Fruit fly (Drosophila melanogaster) whole organism, embryonic: ENCODE data around the gene CG3078.

Experiments used
- Bgb ChIP-seq: fragments of 200-800 bp; sonication (Bioruptor generic); IDR thresholded peaks from 2 replicates; pipeline ENCODE4 v1.3.6; 2022; ENCODE audit warnings: missing biosample characterization, missing genetic modification characterization; ENCODE audit not compliant: partially characterized antibody
- CG11085 ChIP-seq: fragments of 200-800 bp; sonication (Bioruptor generic); IDR thresholded peaks from 2 replicates; pipeline ENCODE4 v1.3.6; 2022; ENCODE audit warnings: missing biosample characterization, missing genetic modification characterization
- CG11560 ChIP-seq: fragments of 200-800 bp; sonication (Bioruptor generic); IDR thresholded peaks from 3 replicates; pipeline ENCODE4 v1.3.6; 2022; ENCODE audit warnings: missing biosample characterization, missing genetic modification characterization
- CG11695 ChIP-seq: fragments of 200-800 bp; sonication (Bioruptor generic); IDR thresholded peaks from 3 replicates; pipeline ENCODE4 v1.3.6; 2022; ENCODE audit warnings: missing biosample characterization, missing genetic modification characterization
- CG12219 ChIP-seq: fragments of 200-800 bp; sonication (Bioruptor generic); optimal IDR thresholded peaks from 3 replicates; lab custom pipeline; 2018; ENCODE audit warnings: missing biosample characterization, mild to moderate bottlenecking, missing genetic modification characterization
- CG12299 ChIP-seq: fragments of 200-800 bp; sonication (Bioruptor generic); optimal IDR thresholded peaks from 2 replicates; lab custom pipeline; 2018; ENCODE audit warnings: missing biosample characterization, mild to moderate bottlenecking, missing genetic modification characterization
- CG1233 ChIP-seq: fragments of 200-800 bp; sonication (Bioruptor generic); optimal IDR thresholded peaks from 4 replicates; lab custom pipeline; 2018; ENCODE audit warnings: missing biosample characterization, mild to moderate bottlenecking, missing genetic modification characterization
- CG12391 ChIP-seq: fragments of 200-800 bp; sonication (Bioruptor generic); optimal IDR thresholded peaks from 3 replicates; lab custom pipeline; 2018; ENCODE audit warnings: missing biosample characterization, mild to moderate bottlenecking, missing genetic modification characterization, moderate library complexity
- CG1529 ChIP-seq: fragments of 200-800 bp; sonication (Bioruptor generic); optimal IDR thresholded peaks from 3 replicates; lab custom pipeline; 2018; ENCODE audit warnings: missing biosample characterization, missing genetic modification characterization
- CG16779 ChIP-seq: fragments of 200-800 bp; sonication (Bioruptor generic); IDR thresholded peaks from 2 replicates; pipeline ENCODE4 v1.3.6; 2022; ENCODE audit warnings: missing biosample characterization, missing genetic modification characterization
- CG1832 ChIP-seq: fragments of 200-800 bp; sonication (Bioruptor generic); optimal IDR thresholded peaks from 2 replicates; lab custom pipeline; 2017; ENCODE audit warnings: missing biosample characterization, mild to moderate bottlenecking, missing genetic modification characterization, inconsistent platforms
- CG30431 ChIP-seq: fragments of 200-800 bp; sonication (Bioruptor generic); optimal IDR thresholded peaks from 2 replicates; lab custom pipeline; 2017; ENCODE audit warnings: missing biosample characterization, missing genetic modification characterization
- CG31365 ChIP-seq: fragments of 200-800 bp; sonication (Bioruptor generic); optimal IDR thresholded peaks from 2 replicates; lab custom pipeline; 2018; ENCODE audit warnings: missing biosample characterization, mild to moderate bottlenecking, missing genetic modification characterization
- CG34376 ChIP-seq: fragments of 200-800 bp; sonication (Bioruptor generic); optimal IDR thresholded peaks from 2 replicates; lab custom pipeline; 2018; ENCODE audit warnings: missing biosample characterization, mild to moderate bottlenecking, missing genetic modification characterization
- CG3726 ChIP-seq: fragments of 200-800 bp; sonication (Bioruptor generic); IDR thresholded peaks from 3 replicates; pipeline ENCODE4, ENCODE4 v1.3.6; 2022; ENCODE audit warnings: missing biosample characterization, missing genetic modification characterization
- CG4360 ChIP-seq: fragments of 200-800 bp; sonication (Bioruptor generic); IDR thresholded peaks from 2 replicates; pipeline ENCODE4 v1.3.6; 2022; ENCODE audit warnings: missing biosample characterization, missing genetic modification characterization
- Fer2 ChIP-seq: fragments of 200-800 bp; sonication (Bioruptor generic); optimal IDR thresholded peaks from 2 replicates; lab custom pipeline; 2018; ENCODE audit warnings: missing biosample characterization, mild to moderate bottlenecking, missing genetic modification characterization, moderate library complexity
- Fer3 ChIP-seq: fragments of 200-800 bp; sonication (Bioruptor generic); optimal IDR thresholded peaks from 2 replicates; lab custom pipeline; 2018; ENCODE audit warnings: missing biosample characterization, mild to moderate bottlenecking, missing genetic modification characterization, moderate library complexity
- Gsc ChIP-seq: fragments of 200-800 bp; sonication (Bioruptor generic); IDR thresholded peaks from 2 replicates; pipeline ENCODE4 v1.3.6; 2022; ENCODE audit warnings: missing biosample characterization, missing genetic modification characterization
- HHEX ChIP-seq: fragments of 200-800 bp; sonication (Bioruptor generic); optimal IDR thresholded peaks from 3 replicates; lab custom pipeline; 2017; ENCODE audit warnings: missing biosample characterization, mild to moderate bottlenecking, missing genetic modification characterization, missing genetic modification reagents
- MESR4 ChIP-seq: fragments of 200-800 bp; sonication (Bioruptor generic); optimal IDR thresholded peaks from 2 replicates; lab custom pipeline; 2018; ENCODE audit warnings: missing biosample characterization, mild to moderate bottlenecking, missing genetic modification characterization, moderate library complexity
- Meics ChIP-seq: fragments of 200-800 bp; sonication (Bioruptor generic); optimal IDR thresholded peaks from 2 replicates; lab custom pipeline; 2017; ENCODE audit warnings: missing biosample characterization, mild to moderate bottlenecking, missing genetic modification characterization
- NK7.1 ChIP-seq: fragments of 200-800 bp; sonication (Bioruptor generic); optimal IDR thresholded peaks from 3 replicates; lab custom pipeline; 2016; ENCODE audit warnings: missing biosample characterization, missing genetic modification characterization
- Stat92E ChIP-seq, 3 experiments: fragments of >200 bp in 2 of 3; fragments of 200-800 bp in 1 of 3; sonication (Bioruptor generic) in 1 of 3; optimal IDR thresholded peaks; 2 replicates each; lab custom pipeline; 2017 to 2019; ENCODE audit warnings: missing biosample characterization in 3 of 3, missing genetic modification characterization in 3 of 3, mild to moderate bottlenecking in 1 of 3, moderate library complexity in 1 of 3
- Usf ChIP-seq: fragments of 200-800 bp; sonication (Bioruptor generic); optimal IDR thresholded peaks from 2 replicates; lab custom pipeline; 2017; ENCODE audit warnings: missing genotype, missing biosample characterization, missing genetic modification characterization
- amos ChIP-seq: fragments of 200-800 bp; sonication (Bioruptor generic); IDR thresholded peaks from 2 replicates; pipeline ENCODE4 v1.3.6; 2022; ENCODE audit warnings: missing biosample characterization, missing genetic modification characterization; ENCODE audit not compliant: partially characterized antibody
- ap ChIP-seq: fragments of 200-800 bp; sonication (Bioruptor generic); IDR thresholded peaks from 2 replicates; pipeline ENCODE4 v1.3.6; 2022; ENCODE audit warnings: missing biosample characterization, missing genetic modification characterization
- ato ChIP-seq: fragments of 200-800 bp; sonication (Bioruptor generic); IDR thresholded peaks from 2 replicates; pipeline ENCODE4 v1.3.6; 2022; ENCODE audit warnings: missing biosample characterization, missing genetic modification characterization; ENCODE audit not compliant: partially characterized antibody
- bsh ChIP-seq, 2 experiments: fragments of 200-800 bp; sonication (Bioruptor generic); optimal IDR thresholded peaks; 2 replicates each; lab custom pipeline; 2017 to 2018; ENCODE audit warnings: mild to moderate bottlenecking in 2 of 2, missing biosample characterization in 2 of 2, missing genetic modification characterization in 2 of 2, moderate library complexity in 1 of 2
- ci ChIP-seq: fragments of 200-800 bp; sonication (Bioruptor generic); IDR thresholded peaks from 3 replicates; pipeline ENCODE4 v1.3.6; 2022; ENCODE audit warnings: missing biosample characterization, missing genetic modification characterization
- corto ChIP-seq: fragments of 200-800 bp; sonication (Bioruptor generic); optimal IDR thresholded peaks from 2 replicates; lab custom pipeline; 2016; ENCODE audit warnings: missing biosample characterization, mild to moderate bottlenecking, missing genetic modification characterization, moderate library complexity
- ems ChIP-seq: fragments of 200-800 bp; sonication (Bioruptor generic); optimal IDR thresholded peaks from 3 replicates; lab custom pipeline; 2016; ENCODE audit warnings: missing biosample characterization, missing genetic modification characterization
- en ChIP-seq: fragments of 200-800 bp; sonication (Bioruptor generic); optimal IDR thresholded peaks from 2 replicates; lab custom pipeline; 2016; ENCODE audit warnings: missing biosample characterization, missing genetic modification characterization
- fd3F ChIP-seq: fragments of 200-800 bp; sonication (Bioruptor generic); optimal IDR thresholded peaks from 2 replicates; lab custom pipeline; 2018; ENCODE audit warnings: missing biosample characterization, mild to moderate bottlenecking, missing genetic modification characterization, moderate library complexity
- grn ChIP-seq: fragments of 200-800 bp; sonication (Bioruptor generic); optimal IDR thresholded peaks from 3 replicates; lab custom pipeline; 2017; ENCODE audit warnings: missing biosample characterization, missing genetic modification characterization
- kah ChIP-seq: fragments of 200-800 bp; sonication (Bioruptor generic); optimal IDR thresholded peaks from 2 replicates; lab custom pipeline; 2018; ENCODE audit warnings: missing biosample characterization, mild to moderate bottlenecking, missing genetic modification characterization
- kay ChIP-seq: fragments of 200-800 bp; sonication (Bioruptor generic); optimal IDR thresholded peaks from 2 replicates; lab custom pipeline; 2016; ENCODE audit warnings: missing biosample characterization, missing genetic modification characterization
- mld ChIP-seq: fragments of 200-800 bp; sonication (Bioruptor generic); IDR thresholded peaks from 3 replicates; pipeline ENCODE4 v1.3.6; 2022; ENCODE audit warnings: missing biosample characterization, missing genetic modification characterization; ENCODE audit not compliant: partially characterized antibody
- nerfin-2 ChIP-seq: fragments of 200-800 bp; sonication (Bioruptor generic); IDR thresholded peaks from 2 replicates; pipeline ENCODE4 v1.3.6; 2022; ENCODE audit warnings: missing biosample characterization, missing genetic modification characterization; ENCODE audit not compliant: partially characterized antibody
- nmo ChIP-seq: fragments of 200-800 bp; sonication (Bioruptor generic); optimal IDR thresholded peaks from 2 replicates; lab custom pipeline; 2018; ENCODE audit warnings: missing biosample characterization, mild to moderate bottlenecking, missing genetic modification characterization, moderate library complexity
- org-1 ChIP-seq: fragments of 200-800 bp; sonication (Bioruptor generic); optimal IDR thresholded peaks from 2 replicates; lab custom pipeline; 2017; ENCODE audit warnings: missing biosample characterization, missing genetic modification characterization
- otp ChIP-seq: fragments of 200-800 bp; sonication (Bioruptor generic); IDR thresholded peaks from 3 replicates; pipeline ENCODE4, ENCODE4 v1.3.6; 2022; ENCODE audit warnings: missing biosample characterization, missing genetic modification characterization
- pfk ChIP-seq: fragments of 200-800 bp; sonication (Bioruptor generic); optimal IDR thresholded peaks from 2 replicates; lab custom pipeline; 2018; ENCODE audit warnings: missing biosample characterization, mild to moderate bottlenecking, missing genetic modification characterization, moderate library complexity
- pnt ChIP-seq: fragments of 200-800 bp; sonication (Bioruptor generic); optimal IDR thresholded peaks from 3 replicates; lab custom pipeline; 2016; ENCODE audit warnings: missing biosample characterization, missing genetic modification characterization
- tgo ChIP-seq: fragments of 200-800 bp; sonication (Bioruptor generic); IDR thresholded peaks from 3 replicates; pipeline ENCODE4 v1.3.6; 2022; ENCODE audit warnings: missing biosample characterization, missing genetic modification characterization
- tll ChIP-seq, 2 experiments: fragments of 200-800 bp in 1 of 2; fragments of >200 bp in 1 of 2; sonication (Bioruptor generic) in 1 of 2; optimal IDR thresholded peaks; 2 replicates each; lab custom pipeline; 2017 to 2019; ENCODE audit warnings: missing biosample characterization in 2 of 2, missing genetic modification characterization in 2 of 2, mild to moderate bottlenecking in 1 of 2, moderate library complexity in 1 of 2
- tna ChIP-seq: fragments of 200-800 bp; sonication (Bioruptor generic); IDR thresholded peaks from 2 replicates; pipeline ENCODE4 v1.3.6; 2022; ENCODE audit warnings: missing biosample characterization, missing genetic modification characterization; ENCODE audit not compliant: partially characterized antibody
- toy ChIP-seq: fragments of 200-800 bp; sonication (Bioruptor generic); IDR thresholded peaks from 2 replicates; pipeline ENCODE4 v1.3.6; 2022; ENCODE audit warnings: missing biosample characterization, missing genetic modification characterization
- vfl ChIP-seq: fragments of 200-800 bp; sonication (Bioruptor generic); optimal IDR thresholded peaks from 2 replicates; lab custom pipeline; 2016; ENCODE audit warnings: missing biosample characterization, missing genetic modification characterization
- zf30C ChIP-seq: fragments of 200-800 bp; sonication (Bioruptor generic); optimal IDR thresholded peaks from 3 replicates; lab custom pipeline; 2018; ENCODE audit warnings: missing biosample characterization, mild to moderate bottlenecking, missing genetic modification characterization

The CG3078 gene

dm6 chrX:2274704-2275199 lies 15.1 kb upstream of the CG3078 start, which contains the start of gene Grp170 (continued):
- TF ChIP-seq tll (GFP tag; optimal IDR thresholded peaks at IDR 0.05; lab: Kevin White, UChicago) (peak in 1 of 2 experiments; percentile 52), bsh (GFP tag; optimal IDR thresholded peaks at IDR 0.05; lab: Kevin White, UChicago) (no peak), grn (GFP tag; lab: Kevin White, UChicago) (peak; percentile 22), MESR4 (GFP tag; lab: Kevin White, UChicago) (peak; percentile 86), kay (no peak), tgo (no peak), Bgb (GFP tag; lab: Robert Waterston, UW) (peak; percentile 96), otp (no peak), zf30C (GFP tag; lab: Kevin White, UChicago) (no peak), Fer3 (tag; lab: Kevin White, UChicago) (no peak), pfk (no peak), nerfin-2 (GFP tag; lab: Robert Waterston, UW) (peak; percentile 67), CG12391 (tag; lab: Kevin White, UChicago) (peak; percentile 27), CG1529 (no peak), fd3F (GFP tag; lab: Kevin White, UChicago) (no peak), ems (GFP tag; lab: Kevin White, UChicago) (peak; percentile 2), CG11695 (no peak), amos (GFP tag; lab: Robert Waterston, UW) (peak; percentile 96), mld (peak; percentile 77; the same call in 2 of the 3 replicates), NK7.1 (GFP tag; lab: Kevin White, UChicago) (no peak)

dm6 chrX:2270557-2270930 lies 10.9 kb upstream of the CG3078 start, which contains the start of gene CG2924:
CG2924 (minus strand) TSS chrX:2270761.
- peak; percentile 43 for TF ChIP-seq CG12299
- TF ChIP-seq CG4360 (GFP tag; lab: Robert Waterston, UW), result peak; percentile 56
- TF ChIP-seq ato, result peak; percentile 100
- no peak for TF ChIP-seq org-1 (GFP tag; lab: Kevin White, UChicago)
- TF ChIP-seq corto, result no peak
- no peak for TF ChIP-seq HHEX (GFP tag; lab: Kevin White, UChicago)
- TF ChIP-seq Fer2, result peak; percentile 4
- TF ChIP-seq kah, result no peak
- TF ChIP-seq toy, result no peak
- TF ChIP-seq Meics (GFP tag; lab: Kevin White, UChicago), result no peak
- TF ChIP-seq en, result no peak
- peak in 1 of 3 experiments; percentile 4 for TF ChIP-seq Stat92E (GFP tag; optimal IDR thresholded peaks at IDR 0.05; lab: Kevin White, UChicago)
- TF ChIP-seq Gsc (GFP tag; lab: Robert Waterston, UW), result no peak
- TF ChIP-seq pnt (GFP tag; lab: Kevin White, UChicago), result peak; percentile 21
- no peak for TF ChIP-seq CG1233 (GFP tag; lab: Kevin White, UChicago)
- peak; percentile 73 for TF ChIP-seq vfl (GFP tag; lab: Kevin White, UChicago)
- no peak for TF ChIP-seq Usf (GFP tag; lab: Kevin White, UChicago)
- no peak for TF ChIP-seq ap (GFP tag; lab: Robert Waterston, UW)
- TF ChIP-seq nmo (GFP tag; lab: Kevin White, UChicago), result peak; percentile 67
- peak; percentile 39; the same call in 1 of the 2 replicates for TF ChIP-seq CG11085 (GFP tag; lab: Robert Waterston, UW)
- TF ChIP-seq CG16779 (GFP tag; lab: Robert Waterston, UW), result 0 out of 2 replicates have a peak, but pooled peaks have one; percentile 37
- TF ChIP-seq CG1832 (GFP tag; lab: Kevin White, UChicago), result no peak
- TF ChIP-seq CG31365 (tag; lab: Kevin White, UChicago), result no peak
- TF ChIP-seq ci, result peak; percentile 57; the same call in 2 of the 3 replicates
- TF ChIP-seq CG3726 (GFP tag; lab: Robert Waterston, UW), result no peak
- no peak for TF ChIP-seq CG12219 (GFP tag; lab: Kevin White, UChicago)
- TF ChIP-seq CG11560 (tag; lab: Robert Waterston, UW), result peak; percentile 76; the same call in 2 of the 3 replicates
- peak; percentile 51 for TF ChIP-seq CG34376 (GFP tag; lab: Kevin White, UChicago)
- no peak for TF ChIP-seq CG30431 (GFP tag; lab: Kevin White, UChicago)
- TF ChIP-seq tna (GFP tag; lab: Robert Waterston, UW), result peak; percentile 99
